Fruit fly (Drosophila melanogaster) whole organism, pupa: ENCODE results near the gene CG9806.

Experiments
- CG14655 ChIP-seq: fragments of 200-800 bp; sonication (Bioruptor generic); optimal IDR thresholded peaks from 3 replicates; lab custom pipeline; 2017; ENCODE audit warnings: mild to moderate bottlenecking, missing biosample characterization, missing genetic modification reagents, missing genetic modification characterization
- CG15710 ChIP-seq: fragments of 200-800 bp; sonication (Bioruptor generic); optimal IDR thresholded peaks from 2 replicates; lab custom pipeline; 2018; ENCODE audit warnings: missing biosample characterization, mild to moderate bottlenecking, missing genetic modification characterization, moderate library complexity
- CG17806 ChIP-seq: fragments of 200-800 bp; sonication (Bioruptor generic); optimal IDR thresholded peaks from 2 replicates; lab custom pipeline; 2018; ENCODE audit warnings: missing biosample characterization, mild to moderate bottlenecking, missing genetic modification characterization, moderate library complexity
- CG32121 ChIP-seq: fragments of 200-800 bp; sonication (Bioruptor generic); IDR thresholded peaks from 2 replicates; pipeline ENCODE4 v1.3.6; 2022; ENCODE audit warnings: missing biosample characterization, missing genetic modification characterization
- CG8301 ChIP-seq: fragments of 200-800 bp; sonication (Bioruptor generic); optimal IDR thresholded peaks from 2 replicates; lab custom pipeline; 2018; ENCODE audit warnings: missing biosample characterization, mild to moderate bottlenecking, missing genetic modification characterization
- CG9948 ChIP-seq: fragments of 200-800 bp; sonication (Bioruptor generic); optimal IDR thresholded peaks from 2 replicates; lab custom pipeline; 2018; ENCODE audit warnings: missing biosample characterization, mild to moderate bottlenecking, missing genetic modification characterization, moderate library complexity
- EcR ChIP-seq: fragments of 200-800 bp; sonication (Bioruptor generic); optimal IDR thresholded peaks from 3 replicates; lab custom pipeline; 2019; ENCODE audit warnings: missing biosample characterization, missing genetic modification characterization, mild to moderate bottlenecking, moderate library complexity, missing genetic modification reagents
- Pif1A ChIP-seq: fragments of 200-800 bp; sonication (Bioruptor generic); optimal IDR thresholded peaks from 3 replicates; lab custom pipeline; 2016; ENCODE audit warnings: missing biosample characterization, missing genetic modification characterization
- fd96Ca ChIP-seq: fragments of 200-800 bp; sonication (Bioruptor generic); IDR thresholded peaks from 3 replicates; pipeline ENCODE4 v1.3.6; 2022; ENCODE audit warnings: missing biosample characterization, missing genetic modification characterization
- rn ChIP-seq: fragments of 200-800 bp; sonication (Bioruptor generic); IDR thresholded peaks from 2 replicates; pipeline ENCODE4 v1.3.6; 2022; ENCODE audit warnings: missing biosample characterization, missing genetic modification characterization

dm6 chrX:10618491-10618890 is 8.4 kb downstream of the CG9806 start:
- TF ChIP-seq CG17806 (tag; lab: Kevin White, UChicago) (no peak), fd96Ca (GFP tag; lab: Robert Waterston, UW) (no peak), CG8301 (tag; lab: Kevin White, UChicago) (no peak), CG15710 (tag; lab: Kevin White, UChicago) (no peak), rn (GFP tag; lab: Robert Waterston, UW) (no peak), Pif1A (GFP tag; lab: Kevin White, UChicago) (no peak), CG32121 (GFP tag; lab: Robert Waterston, UW) (no peak), CG14655 (GFP tag; lab: Kevin White, UChicago) (no peak), CG9948 (no peak), EcR (GFP tag; lab: Kevin White, UChicago) (no peak)
